Worm (Caenorhabditis elegans): ENCODE measurements around the gene fbxa-192.

- TF ChIP-seq hlh-8 (tag; optimal IDR thresholded peaks at IDR 0.05) = no peak
- TF ChIP-seq gmeb-2 (tag; optimal IDR thresholded peaks at IDR 0.05) = no peak
- TF ChIP-seq dmd-4 (tag; optimal IDR thresholded peaks at IDR 0.05; ENCODE audit: borderline replicate concordance) = no peak
- peak; percentile 87 for TF ChIP-seq elt-2 (tag; optimal IDR thresholded peaks at IDR 0.05)
- no peak for TF ChIP-seq ama-1 (optimal IDR thresholded peaks at IDR 0.05)
- no peak for TF ChIP-seq hlh-13 (GFP tag; optimal IDR thresholded peaks at IDR 0.05)
- TF ChIP-seq nhr-11 (tag; optimal IDR thresholded peaks at IDR 0.05) = no peak
- no peak for TF ChIP-seq unc-86 (tag; optimal IDR thresholded peaks at IDR 0.05)
Observed at ce11 chrV:17694260-17694659, 43.9 kb upstream of the fbxa-192 start.

All from whole organism, late embryonic.